Worm (Caenorhabditis elegans): ENCODE measurements around the gene cec-8.

cec-8 gene

ce11 chrIII:400898-401297 is 28.2 kb upstream of the cec-8 start:
- TF ChIP-seq nhr-67 (tag; optimal IDR thresholded peaks at IDR 0.05) (no peak), snpc-4 (tag; optimal IDR thresholded peaks at IDR 0.05) (no peak), pqm-1 (tag; optimal IDR thresholded peaks at IDR 0.05) (no peak), lin-15B (tag; optimal IDR thresholded peaks at IDR 0.05) (no peak), egl-5 (tag; optimal IDR thresholded peaks at IDR 0.05) (no peak), unc-62 (GFP tag; optimal IDR thresholded peaks at IDR 0.05) (no peak), sea-2 (GFP tag; optimal IDR thresholded peaks at IDR 0.05) (no peak)

ce11 chrIII:402168-402813 is 26.8 kb upstream of the cec-8 start, which contains the start of the genes Y55B1BL.1 and Y55B1BL.2:
Y55B1BL.1 (plus strand) TSS chrIII:402384.
Y55B1BL.2 (plus strand) TSS chrIII:402763.
- TF ChIP-seq sea-2 (GFP tag; optimal IDR thresholded peaks at IDR 0.05), result no peak
- TF ChIP-seq skn-1 (tag; optimal IDR thresholded peaks at IDR 0.05), result no peak
- TF ChIP-seq nhr-43 (tag; optimal IDR thresholded peaks at IDR 0.05; ENCODE audit: poor library complexity, severe bottlenecking), result no peak
- no peak for TF ChIP-seq elt-1 (tag; optimal IDR thresholded peaks at IDR 0.05)
- TF ChIP-seq zag-1 (tag; optimal IDR thresholded peaks at IDR 0.05), result no peak
- no peak for TF ChIP-seq mdl-1 (tag; optimal IDR thresholded peaks at IDR 0.05)
- TF ChIP-seq elt-3 (tag; optimal IDR thresholded peaks at IDR 0.05), result no peak

- TF ChIP-seq lsy-12 (tag; optimal IDR thresholded peaks at IDR 0.05) (no peak), nhr-12 (tag; optimal IDR thresholded peaks at IDR 0.05) (no peak), hmg-11 (tag; optimal IDR thresholded peaks at IDR 0.05) (no peak), ceh-9 (tag; optimal IDR thresholded peaks at IDR 0.05) (no peak), ceh-28 (tag; optimal IDR thresholded peaks at IDR 0.05) (no peak), elt-1 (tag; optimal IDR thresholded peaks at IDR 0.05) (no peak), fos-1 (tag; optimal IDR thresholded peaks at IDR 0.05) (no peak)
Measured at ce11 chrIII:418649-419048, 10.5 kb upstream of the cec-8 start, which contains the start of gene stim-1. stim-1 (minus strand) TSS chrIII:418749.

ce11 chrIII:422553-422952 is 6.6 kb upstream of the cec-8 start:
- TF ChIP-seq elt-2 (tag; optimal IDR thresholded peaks at IDR 0.05), result peak; percentile 58
- TF ChIP-seq lsy-12 (tag; optimal IDR thresholded peaks at IDR 0.05), result no peak
- TF ChIP-seq ZK546.5 (tag; optimal IDR thresholded peaks at IDR 0.05), result no peak
- peak; percentile 70 for TF ChIP-seq pha-4 (tag; optimal IDR thresholded peaks at IDR 0.05)

- TF ChIP-seq pha-4 (tag; optimal IDR thresholded peaks at IDR 0.05) (peak; percentile 38), nhr-12 (tag; optimal IDR thresholded peaks at IDR 0.05) (no peak), nhr-77 (tag; optimal IDR thresholded peaks at IDR 0.05) (no peak), lin-15B (tag; optimal IDR thresholded peaks at IDR 0.05) (peak; percentile 52), ztf-4 (tag; optimal IDR thresholded peaks at IDR 0.05) (no peak), lsy-12 (tag; optimal IDR thresholded peaks at IDR 0.05) (no peak), sea-2 (GFP tag; optimal IDR thresholded peaks at IDR 0.05) (no peak), ceh-9 (tag; optimal IDR thresholded peaks at IDR 0.05) (no peak), lin-39 (tag; optimal IDR thresholded peaks at IDR 0.05) (no peak), ceh-16 (tag; optimal IDR thresholded peaks at IDR 0.05) (no peak), hmg-11 (tag; optimal IDR thresholded peaks at IDR 0.05) (no peak), unc-62 (GFP tag; optimal IDR thresholded peaks at IDR 0.05) (no peak)
Measured at ce11 chrIII:423875-424274, 5.3 kb upstream of the cec-8 start.

- peak; percentile 80 for TF ChIP-seq hmg-11 (tag; optimal IDR thresholded peaks at IDR 0.05)
- no peak for TF ChIP-seq nhr-67 (tag; optimal IDR thresholded peaks at IDR 0.05)
- no peak for TF ChIP-seq fkh-10 (GFP tag; optimal IDR thresholded peaks at IDR 0.05)
- peak; percentile 81 for TF ChIP-seq lin-39 (tag; optimal IDR thresholded peaks at IDR 0.05)
- peak; percentile 42 for TF ChIP-seq pha-4 (tag; optimal IDR thresholded peaks at IDR 0.05)
- no peak for TF ChIP-seq nhr-77 (tag; optimal IDR thresholded peaks at IDR 0.05)
- no peak for TF ChIP-seq fos-1 (tag; optimal IDR thresholded peaks at IDR 0.05)
- TF ChIP-seq ceh-28 (tag; optimal IDR thresholded peaks at IDR 0.05), result peak; percentile 68
- TF ChIP-seq elt-3 (tag; optimal IDR thresholded peaks at IDR 0.05), result no peak
- TF ChIP-seq R02D3.7 (tag; optimal IDR thresholded peaks at IDR 0.05), result peak; percentile 60
- TF ChIP-seq nhr-25 (tag; optimal IDR thresholded peaks at IDR 0.05), result peak; percentile 78
- TF ChIP-seq nfya-1 (tag; optimal IDR thresholded peaks at IDR 0.05; ENCODE audit: insufficient read depth), result peak; percentile 78
- TF ChIP-seq ZK546.5 (tag; optimal IDR thresholded peaks at IDR 0.05), result no peak
- no peak for TF ChIP-seq fkh-2 (tag; optimal IDR thresholded peaks at IDR 0.05)
- peak; percentile 45 for TF ChIP-seq jun-1 (tag; optimal IDR thresholded peaks at IDR 0.05)
- TF ChIP-seq nhr-237 (tag; optimal IDR thresholded peaks at IDR 0.05), result no peak
- peak; percentile 70 for TF ChIP-seq nhr-23 (tag; optimal IDR thresholded peaks at IDR 0.05)
- no peak for TF ChIP-seq mdl-1 (tag; optimal IDR thresholded peaks at IDR 0.05)
- no peak for TF ChIP-seq zag-1 (tag; optimal IDR thresholded peaks at IDR 0.05)
- TF ChIP-seq ztf-11 (tag; optimal IDR thresholded peaks at IDR 0.05), result no peak
- TF ChIP-seq elt-2 (tag; optimal IDR thresholded peaks at IDR 0.05), result peak; percentile 56
- TF ChIP-seq nhr-43 (tag; optimal IDR thresholded peaks at IDR 0.05; ENCODE audit: poor library complexity, severe bottlenecking), result peak; percentile 51
- no peak for TF ChIP-seq ceh-16 (tag; optimal IDR thresholded peaks at IDR 0.05)
- TF ChIP-seq elt-1 (tag; optimal IDR thresholded peaks at IDR 0.05), result no peak
- TF ChIP-seq pqm-1 (tag; optimal IDR thresholded peaks at IDR 0.05), result no peak
- TF ChIP-seq sea-2 (GFP tag; optimal IDR thresholded peaks at IDR 0.05), result no peak
- no peak for TF ChIP-seq daf-12 (tag; optimal IDR thresholded peaks at IDR 0.05)
- no peak for TF ChIP-seq mml-1 (tag; optimal IDR thresholded peaks at IDR 0.05)
- peak; percentile 35 for TF ChIP-seq lsy-12 (tag; optimal IDR thresholded peaks at IDR 0.05)
- peak; percentile 32 for TF ChIP-seq lin-15B (tag; optimal IDR thresholded peaks at IDR 0.05)
- TF ChIP-seq egl-27 (tag; optimal IDR thresholded peaks at IDR 0.05), result no peak
Measured at ce11 chrIII:432988-433387, 3.9 kb downstream of the cec-8 start.

Measured in whole organism, L3 larva.